Worm (Caenorhabditis elegans) whole organism, L4 larva: Measurements from ENCODE around the gene C28D4.5.

Experiments
- egl-27 ChIP-seq: sonication (generic microtip); optimal IDR thresholded peaks from 3 replicates; lab custom pipeline; 2017; ENCODE audit warnings: missing biosample characterization, missing genetic modification reagents, missing genetic modification characterization
- hif-1 ChIP-seq, 2 experiments: sonication (generic microtip); optimal IDR thresholded peaks; 2 replicates each; lab custom pipeline; 2016 to 2017; ENCODE audit warnings: missing compliant biosample characterization in 2 of 2, missing genetic modification characterization in 2 of 2, missing genetic modification reagents in 2 of 2, missing genotype in 2 of 2, mild to moderate bottlenecking in 1 of 2
- lim-7 ChIP-seq: fragments of 200-800 bp; sonication (Bioruptor generic); IDR thresholded peaks from 2 replicates; pipeline ENCODE4 v1.3.6; 2022; ENCODE audit warnings: missing genetic modification characterization, missing compliant biosample characterization
- mdl-1 ChIP-seq, 2 experiments: fragments of 150-350 bp in 1 of 2; sonication (generic microtip) in 1 of 2; optimal IDR thresholded peaks; 2 replicates each; lab custom pipeline; 2014 to 2017; ENCODE audit warnings: missing biosample characterization in 2 of 2, missing genetic modification characterization in 2 of 2
- nhr-10 ChIP-seq: fragments of 150-350 bp; optimal IDR thresholded peaks from 2 replicates; lab custom pipeline; 2014; ENCODE audit warnings: missing biosample characterization, missing genetic modification characterization
- tag-97 ChIP-seq: fragments of 200-800 bp; sonication (Bioruptor generic); IDR thresholded peaks from 2 replicates; pipeline ENCODE4 v1.3.6; 2022; ENCODE audit warnings: missing genetic modification characterization, missing compliant biosample characterization
- unc-62 ChIP-seq, 3 experiments: fragments of 150-350 bp in 1 of 3; sonication (generic microtip); optimal IDR thresholded peaks in 2 of 3; peaks in 1 of 3; 1 replicate in 1 of 3; 2 replicates in 2 of 3; lab custom pipeline; 2014 to 2017; ENCODE audit warnings: missing biosample characterization in 3 of 3, missing genetic modification characterization in 3 of 3, missing genetic modification reagents in 3 of 3, missing genotype in 1 of 3
- ztf-11 ChIP-seq: fragments of 150-350 bp; optimal IDR thresholded peaks from 2 replicates; lab custom pipeline; 2014; ENCODE audit warnings: missing biosample characterization, missing genetic modification characterization

DNA sequence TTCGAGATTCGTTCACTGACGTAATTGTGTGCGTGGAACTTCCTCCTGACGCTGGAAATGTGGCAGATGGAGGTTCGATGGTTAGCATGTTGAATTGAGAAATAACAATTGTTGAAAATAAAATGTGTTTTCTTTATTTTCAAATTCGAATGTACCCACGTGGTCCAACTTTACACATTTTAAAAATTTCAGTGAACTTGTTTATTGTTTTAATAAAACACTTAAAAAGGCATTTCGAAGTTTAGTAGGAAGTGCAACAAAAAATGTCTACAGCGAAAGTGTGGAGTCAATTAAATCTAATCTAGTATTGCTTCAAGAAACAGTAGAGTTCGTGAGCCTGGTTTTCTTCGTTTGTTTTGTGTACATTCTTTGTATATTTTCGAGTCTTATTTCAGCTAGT is 19.6 kb upstream of the C28D4.5 start, which contains the start of gene ssp-36:
- TF ChIP-seq lim-7 (GFP tag; lab: Robert Waterston, UW) (no peak), mdl-1 (tag; optimal IDR thresholded peaks at IDR 0.05; lab: Kevin White, UChicago) (no peak), nhr-10 (tag; lab: Kevin White, UChicago) (no peak), ztf-11 (tag; lab: Kevin White, UChicago) (no peak), unc-62 (GFP tag; optimal IDR thresholded peaks at IDR 0.05 in 1 of 2; lab: Kevin White, UChicago) (no peak), unc-62 (tag; optimal IDR thresholded peaks at IDR 0.05; lab: Kevin White, UChicago) (no peak), tag-97 (no peak), egl-27 (tag; lab: Kevin White, UChicago) (no peak), hif-1 (tag; optimal IDR thresholded peaks at IDR 0.05; lab: Kevin White, UChicago) (no peak)
